Fruit fly (Drosophila melanogaster) whole organism, embryonic: ENCODE data around the gene GNBP3.

Experiments used
- CG10366 ChIP-seq: fragments of 200-800 bp; sonication (Bioruptor generic); IDR thresholded peaks from 2 replicates; pipeline ENCODE4 v1.3.6; 2022; ENCODE audit warnings: missing biosample characterization, missing genetic modification characterization
- CG10462 ChIP-seq: fragments of 200-800 bp; sonication (Bioruptor generic); optimal IDR thresholded peaks from 2 replicates; lab custom pipeline; 2016; ENCODE audit warnings: missing biosample characterization, missing genetic modification characterization
- CG11695 ChIP-seq: fragments of 200-800 bp; sonication (Bioruptor generic); IDR thresholded peaks from 3 replicates; pipeline ENCODE4 v1.3.6; 2022; ENCODE audit warnings: missing biosample characterization, missing genetic modification characterization
- CG13287 ChIP-seq: fragments of 200-800 bp; sonication (Bioruptor generic); IDR thresholded peaks from 2 replicates; pipeline ENCODE4 v1.3.6; 2022; ENCODE audit warnings: missing biosample characterization, missing genetic modification characterization; ENCODE audit not compliant: partially characterized antibody
- CG13775 ChIP-seq: fragments of 200-800 bp; sonication (Bioruptor generic); optimal IDR thresholded peaks from 3 replicates; lab custom pipeline; 2017; ENCODE audit warnings: missing biosample characterization, mild to moderate bottlenecking, missing genetic modification characterization
- CG1529 ChIP-seq: fragments of 200-800 bp; sonication (Bioruptor generic); optimal IDR thresholded peaks from 3 replicates; lab custom pipeline; 2018; ENCODE audit warnings: missing biosample characterization, missing genetic modification characterization
- CG15479 ChIP-seq: fragments of 200-800 bp; sonication (Bioruptor generic); optimal IDR thresholded peaks from 3 replicates; lab custom pipeline; 2019; ENCODE audit warnings: missing biosample characterization, mild to moderate bottlenecking, missing genetic modification characterization, moderate library complexity
- CG15696 ChIP-seq: fragments of 200-800 bp; sonication (Bioruptor generic); optimal IDR thresholded peaks from 2 replicates; lab custom pipeline; 2019; ENCODE audit warnings: missing biosample characterization, mild to moderate bottlenecking, missing genetic modification characterization, moderate library complexity
- CG1603 ChIP-seq: fragments of 200-800 bp; sonication (Bioruptor generic); optimal IDR thresholded peaks from 2 replicates; lab custom pipeline; 2019; ENCODE audit warnings: missing biosample characterization, mild to moderate bottlenecking, missing genetic modification characterization, moderate library complexity
- CG18262 ChIP-seq: fragments of 200-800 bp; optimal IDR thresholded peaks from 3 replicates; lab custom pipeline; 2019; ENCODE audit warnings: missing biosample characterization, mild to moderate bottlenecking, missing genetic modification characterization, moderate library complexity
- CG33213 ChIP-seq: fragments of 200-800 bp; sonication (Bioruptor generic); optimal IDR thresholded peaks from 3 replicates; lab custom pipeline; 2016; ENCODE audit warnings: missing biosample characterization, missing genetic modification characterization
- CG3407 ChIP-seq: fragments of 200-800 bp; sonication (Bioruptor generic); optimal IDR thresholded peaks from 2 replicates; lab custom pipeline; 2018; ENCODE audit warnings: missing biosample characterization, mild to moderate bottlenecking, missing genetic modification characterization
- CG4404 ChIP-seq: fragments of 200-800 bp; sonication (Bioruptor generic); IDR thresholded peaks from 2 replicates; pipeline ENCODE4 v1.3.6; 2022; ENCODE audit warnings: missing biosample characterization, missing genetic modification characterization
- CG6254 ChIP-seq: fragments of 200-800 bp; sonication (Bioruptor generic); optimal IDR thresholded peaks from 3 replicates; lab custom pipeline; 2017; ENCODE audit warnings: mild to moderate bottlenecking, missing biosample characterization, missing genetic modification reagents, missing genetic modification characterization
- CG6791 ChIP-seq: fragments of 200-800 bp; sonication (Bioruptor generic); IDR thresholded peaks from 3 replicates; pipeline ENCODE4 v1.3.6; 2022; ENCODE audit warnings: missing biosample characterization, missing genetic modification characterization; ENCODE audit not compliant: partially characterized antibody
- CG7786 ChIP-seq: fragments of 200-800 bp; sonication (Bioruptor generic); optimal IDR thresholded peaks from 2 replicates; lab custom pipeline; 2016; ENCODE audit warnings: missing biosample characterization, missing genetic modification characterization
- CoRest ChIP-seq: fragments of 200-800 bp; sonication (Bioruptor generic); optimal IDR thresholded peaks from 3 replicates; lab custom pipeline; 2018; ENCODE audit warnings: missing biosample characterization, mild to moderate bottlenecking, missing genetic modification characterization, moderate library complexity
- CrebB ChIP-seq: fragments of 200-800 bp; sonication (Bioruptor generic); optimal IDR thresholded peaks from 3 replicates; lab custom pipeline; 2018; ENCODE audit warnings: missing biosample characterization, mild to moderate bottlenecking, missing genetic modification characterization
- Dll ChIP-seq: fragments of 200-800 bp; sonication (Bioruptor generic); IDR thresholded peaks from 4 replicates; pipeline ENCODE4 v1.3.6; 2022; ENCODE audit warnings: missing biosample characterization, missing genetic modification characterization; ENCODE audit not compliant: partially characterized antibody
- Doc3 ChIP-seq: fragments of 200-800 bp; sonication (Bioruptor generic); IDR thresholded peaks from 3 replicates; pipeline ENCODE4 v1.3.6; 2022; ENCODE audit warnings: missing biosample characterization, missing genetic modification characterization; ENCODE audit not compliant: partially characterized antibody
- HLH4C ChIP-seq: fragments of 200-800 bp; sonication (Bioruptor generic); IDR thresholded peaks from 3 replicates; pipeline ENCODE4 v1.3.6; 2022; ENCODE audit warnings: missing biosample characterization, missing genetic modification characterization; ENCODE audit not compliant: partially characterized antibody
- HmgD ChIP-seq: fragments of 200-800 bp; sonication (Bioruptor generic); optimal IDR thresholded peaks from 3 replicates; lab custom pipeline; 2016; ENCODE audit warnings: missing biosample characterization, missing genetic modification characterization
- Jarid2 ChIP-seq: fragments of 200-800 bp; sonication (Bioruptor generic); optimal IDR thresholded peaks from 3 replicates; lab custom pipeline; 2017; ENCODE audit warnings: mild to moderate bottlenecking, missing biosample characterization, missing genetic modification reagents, missing genetic modification characterization
- Med ChIP-seq: fragments of 200-800 bp; sonication (Bioruptor generic); peaks from one replicate; lab custom pipeline; 2016; ENCODE audit warnings: missing biosample characterization, missing genetic modification characterization, mild to moderate bottlenecking, inconsistent platforms, moderate library complexity
- Pdp1 ChIP-seq, 2 experiments: fragments of 200-800 bp; sonication (Bioruptor generic); optimal IDR thresholded peaks; 3 replicates each; lab custom pipeline; 2016; ENCODE audit warnings: missing biosample characterization in 2 of 2, missing genetic modification characterization in 2 of 2, mild to moderate bottlenecking in 1 of 2, moderate library complexity in 1 of 2
- Vsx1 ChIP-seq: fragments of 200-800 bp; sonication (Bioruptor generic); optimal IDR thresholded peaks from 2 replicates; lab custom pipeline; 2017; ENCODE audit warnings: missing biosample characterization, mild to moderate bottlenecking, missing genetic modification characterization, missing genetic modification reagents
- Xrp1 ChIP-seq: fragments of 200-800 bp; sonication (Bioruptor generic); IDR thresholded peaks from 2 replicates; pipeline ENCODE4 v1.3.6; 2022; ENCODE audit warnings: missing biosample characterization, missing genetic modification characterization
- al ChIP-seq: fragments of 200-800 bp; sonication (Bioruptor generic); IDR thresholded peaks from 2 replicates; pipeline ENCODE4 v1.3.6; 2022; ENCODE audit warnings: missing biosample characterization, missing genetic modification characterization
- ci ChIP-seq: fragments of 200-800 bp; sonication (Bioruptor generic); IDR thresholded peaks from 3 replicates; pipeline ENCODE4 v1.3.6; 2022; ENCODE audit warnings: missing biosample characterization, missing genetic modification characterization
- corto ChIP-seq: fragments of 200-800 bp; sonication (Bioruptor generic); optimal IDR thresholded peaks from 2 replicates; lab custom pipeline; 2016; ENCODE audit warnings: missing biosample characterization, mild to moderate bottlenecking, missing genetic modification characterization, moderate library complexity
- crc ChIP-seq: fragments of 200-800 bp; sonication (Bioruptor generic); optimal IDR thresholded peaks from 2 replicates; lab custom pipeline; 2016; ENCODE audit warnings: missing biosample characterization, missing genetic modification characterization
- esg ChIP-seq: fragments of 200-800 bp; sonication (Bioruptor generic); conservative IDR thresholded peaks from 2 replicates; pipeline ENCODE4 v1.3.6; 2022; ENCODE audit warnings: missing biosample characterization, missing genetic modification characterization
- ham ChIP-seq: fragments of 200-800 bp; sonication (Bioruptor generic); IDR thresholded peaks from 2 replicates; pipeline ENCODE4 v1.3.6; 2022; ENCODE audit warnings: missing biosample characterization, missing genetic modification characterization
- lab ChIP-seq: fragments of 200-800 bp; sonication (Bioruptor generic); optimal IDR thresholded peaks from 3 replicates; lab custom pipeline; 2017; ENCODE audit warnings: missing biosample characterization, missing genetic modification characterization, mild to moderate bottlenecking, moderate library complexity, missing genetic modification reagents
- lilli ChIP-seq: fragments of 200-800 bp; sonication (Bioruptor generic); optimal IDR thresholded peaks from 3 replicates; lab custom pipeline; 2016; ENCODE audit warnings: missing biosample characterization, missing genetic modification characterization
- lmd ChIP-seq: fragments of 200-800 bp; sonication (Bioruptor generic); IDR thresholded peaks from 2 replicates; pipeline ENCODE4 v1.3.6; 2022; ENCODE audit warnings: missing biosample characterization, missing genetic modification characterization
- mirr ChIP-seq: fragments of 200-800 bp; sonication (Bioruptor generic); optimal IDR thresholded peaks from 3 replicates; lab custom pipeline; 2018; ENCODE audit warnings: missing biosample characterization, mild to moderate bottlenecking, missing genetic modification characterization
- nmo ChIP-seq: fragments of 200-800 bp; sonication (Bioruptor generic); optimal IDR thresholded peaks from 2 replicates; lab custom pipeline; 2018; ENCODE audit warnings: missing biosample characterization, mild to moderate bottlenecking, missing genetic modification characterization, moderate library complexity
- org-1 ChIP-seq: fragments of 200-800 bp; sonication (Bioruptor generic); optimal IDR thresholded peaks from 2 replicates; lab custom pipeline; 2017; ENCODE audit warnings: missing biosample characterization, missing genetic modification characterization
- pan ChIP-seq, 4 experiments: fragments of >200 bp in 3 of 4; fragments of 200-800 bp in 1 of 4; sonication (Bioruptor generic) in 1 of 4; optimal IDR thresholded peaks in 3 of 4; IDR thresholded peaks in 1 of 4; 2 replicates each; pipeline versions ENCODE4 v1.3.6 to Lab custom; 2017 to 2022; ENCODE audit warnings: missing biosample characterization in 2 of 4, missing genetic modification characterization in 2 of 4, mixed read lengths in 1 of 4
- sc ChIP-seq, 3 experiments: fragments of >200 bp in 2 of 3; fragments of 200-800 bp in 1 of 3; sonication (Bioruptor generic) in 1 of 3; optimal IDR thresholded peaks; 2 replicates in 2 of 3; 3 replicates in 1 of 3; lab custom pipeline; 2017; ENCODE audit warnings: mild to moderate bottlenecking in 1 of 3, missing biosample characterization in 1 of 3, missing genetic modification characterization in 1 of 3, missing genetic modification reagents in 1 of 3
- sd ChIP-seq: fragments of 200-800 bp; sonication (Bioruptor generic); optimal IDR thresholded peaks from 3 replicates; lab custom pipeline; 2018; ENCODE audit warnings: missing biosample characterization, mild to moderate bottlenecking, missing genetic modification characterization, moderate library complexity
- so ChIP-seq: fragments of 200-800 bp; sonication (Bioruptor generic); IDR thresholded peaks from 3 replicates; pipeline ENCODE4 v1.3.6; 2022; ENCODE audit warnings: missing biosample characterization, missing genetic modification characterization
- sqz ChIP-seq: fragments of 200-800 bp; sonication (Bioruptor generic); optimal IDR thresholded peaks from 3 replicates; lab custom pipeline; 2018; ENCODE audit warnings: missing biosample characterization, mild to moderate bottlenecking, missing genetic modification characterization
- sr ChIP-seq: fragments of 200-800 bp; sonication (Bioruptor generic); IDR thresholded peaks from 3 replicates; pipeline ENCODE4 v1.3.6; 2022; ENCODE audit warnings: missing biosample characterization, missing genetic modification characterization
- twi ChIP-seq: fragments of 200-800 bp; optimal IDR thresholded peaks from 2 replicates; lab custom pipeline; 2019; ENCODE audit warnings: missing biosample characterization, mild to moderate bottlenecking, missing genetic modification characterization, moderate library complexity

Gene GNBP3

DNA sequence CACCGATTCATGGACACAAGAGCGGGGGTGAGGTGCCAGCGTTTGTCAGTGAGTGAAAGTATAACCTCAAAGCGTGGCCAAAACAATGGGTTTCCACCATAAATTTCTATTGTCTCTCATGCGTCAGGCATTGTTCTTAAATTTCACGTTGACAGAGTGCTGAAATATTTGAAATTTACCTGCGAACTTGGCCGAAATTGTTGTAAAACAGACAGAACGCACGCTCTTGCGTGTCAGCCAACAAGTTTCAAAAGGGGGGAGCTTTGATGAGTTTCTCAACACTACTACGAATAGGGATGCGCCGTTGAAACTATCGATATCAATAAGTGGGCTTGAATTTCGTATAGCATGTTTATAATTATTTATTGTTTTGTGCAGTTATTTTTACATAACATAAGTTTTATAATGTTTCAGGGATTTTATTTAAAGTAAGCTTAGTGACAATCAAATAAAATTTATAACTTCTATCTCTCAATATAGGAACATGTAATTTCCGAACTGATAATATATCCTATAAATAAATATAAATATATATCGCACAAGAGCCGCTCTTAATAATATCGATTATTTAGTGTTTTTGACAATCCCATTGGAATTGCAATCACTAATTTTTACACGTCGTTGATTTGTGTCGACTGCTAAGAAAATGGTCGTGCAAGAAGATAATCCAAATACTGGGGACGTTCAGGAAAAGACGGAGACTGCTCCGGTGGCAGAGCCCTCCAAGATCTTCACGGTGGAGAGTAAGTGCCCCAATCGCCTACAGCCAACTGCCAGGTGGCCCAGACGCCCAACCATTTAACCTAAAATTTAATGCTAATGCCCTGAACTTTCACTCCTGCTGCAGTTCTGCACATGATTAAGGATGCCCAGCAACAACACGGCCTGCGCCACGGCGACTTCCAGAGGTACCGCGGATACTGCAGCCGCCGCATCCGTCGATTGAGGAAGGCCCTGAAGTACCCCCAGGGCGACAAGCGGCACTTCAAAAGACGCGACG, 20.0 kb downstream of the GNBP3 start, which contains the start of the genes pix and Srp68 (continued):
- TF ChIP-seq CG3407 (GFP tag; lab: Kevin White, UChicago) (peak; percentile 31), Doc3 (peak; percentile 83), CG10366 (GFP tag; lab: Robert Waterston, UW) (peak; percentile 37; the same call in 1 of the 2 replicates), CG13775 (GFP tag; lab: Kevin White, UChicago) (peak; percentile 70), CG6254 (GFP tag; lab: Kevin White, UChicago) (no peak), HLH4C (GFP tag; lab: Robert Waterston, UW) (peak; percentile 67), crc (GFP tag; lab: Kevin White, UChicago) (peak; percentile 20), CG33213 (GFP tag; lab: Kevin White, UChicago) (peak; percentile 9), CG1603 (tag; lab: Kevin White, UChicago) (no peak), CG10462 (peak; percentile 17), sr (GFP tag; lab: Robert Waterston, UW) (no peak), CG11695 (GFP tag; lab: Robert Waterston, UW) (no peak; the same call in 2 of the 3 replicates), CG4404 (peak; percentile 64), lab (GFP tag; lab: Kevin White, UChicago) (no peak), Vsx1 (GFP tag; lab: Kevin White, UChicago) (no peak), mirr (GFP tag; lab: Kevin White, UChicago) (no peak), CG6791 (0 out of 3 replicates have a peak, but pooled peaks have one; percentile 33), CoRest (tag; lab: Kevin White, UChicago) (peak; percentile 83), ham (no peak), ci (GFP tag; lab: Robert Waterston, UW) (no peak), Dll (peak; percentile 92), Jarid2 (no peak), HmgD (no peak), CG7786 (peak; percentile 43), Med (GFP tag; lab: Kevin White, UChicago) (peak; percentile 82), twi (peak; percentile 63), lmd (peak; percentile 46), org-1 (GFP tag; lab: Kevin White, UChicago) (no peak), sc (optimal IDR thresholded peaks at IDR 0.05; lab: Kevin White, UChicago) (no peak), sc (GFP tag; optimal IDR thresholded peaks at IDR 0.05; lab: Kevin White, UChicago) (no peak)

DNA sequence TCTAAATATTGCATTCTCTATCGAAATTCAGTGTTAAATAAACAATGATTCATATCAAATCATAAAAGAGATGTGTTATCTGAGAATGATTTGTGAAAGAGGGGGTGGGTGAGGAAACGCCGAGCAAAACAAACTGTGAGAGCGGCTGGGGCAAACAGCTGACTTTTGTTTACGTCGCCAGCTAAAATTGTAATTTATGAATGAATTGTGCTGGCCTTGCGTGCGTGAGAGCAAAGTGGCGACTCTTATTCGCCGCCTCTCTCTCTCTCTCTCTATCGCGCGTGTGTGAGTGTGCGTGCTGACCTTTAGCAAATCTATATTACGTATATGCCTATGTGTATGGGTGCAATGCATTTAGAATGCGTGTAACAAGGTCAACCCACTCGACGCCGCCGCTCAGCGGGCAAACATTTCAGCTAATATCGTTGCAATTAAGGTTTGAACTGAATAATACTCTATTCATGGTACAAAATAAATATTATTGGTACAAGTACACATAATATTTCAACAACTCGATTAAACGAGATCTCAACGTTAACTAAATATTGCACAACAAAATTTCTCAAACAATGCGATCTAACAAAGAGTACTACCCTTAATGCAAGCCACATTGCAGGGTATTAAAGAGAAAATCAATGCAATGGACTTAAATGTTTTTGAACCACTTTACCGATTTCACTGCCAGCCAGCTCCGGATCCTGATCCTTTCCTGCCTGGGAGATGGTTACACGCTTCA, 24.0 kb downstream of the GNBP3 start:
- TF ChIP-seq CG13287 (GFP tag; lab: Robert Waterston, UW) (peak; percentile 76), CrebB (tag; lab: Kevin White, UChicago) (peak; percentile 32), lilli (peak; percentile 28), CG1529 (GFP tag; lab: Kevin White, UChicago) (peak; percentile 12), so (no peak), CG15479 (peak; percentile 85), sqz (GFP tag; lab: Kevin White, UChicago) (no peak), corto (GFP tag; lab: Kevin White, UChicago) (no peak), esg (GFP tag; lab: Robert Waterston, UW) (peak; percentile 25; the same call in 1 of the 2 replicates), nmo (GFP tag; lab: Kevin White, UChicago) (peak; percentile 22), CG18262 (peak; percentile 14), Pdp1 (GFP tag; optimal IDR thresholded peaks at IDR 0.05; lab: Kevin White, UChicago) (peak in 1 of 2 experiments; percentile 70), pan (optimal IDR thresholded peaks at IDR 0.05; lab: Kevin White, UChicago) (no peak), pan (GFP tag; optimal IDR thresholded peaks at IDR 0.05 in 1 of 2, IDR thresholded peaks at IDR 0.05 in 1 of 2) (peak in 1 of 2 experiments; percentile 26), al (no peak), CG15696 (tag; lab: Kevin White, UChicago) (no peak), Xrp1 (0 out of 2 replicates have a peak, but pooled peaks have one; percentile 21), sd (tag; lab: Kevin White, UChicago) (no peak)
